Worm (Caenorhabditis elegans) whole organism, mixed stage, embryonic: Measurements from ENCODE around the gene sftb-6.
"Not testable (repeated sequence)": the region's sequence is repeated elsewhere in the genome, so short reads cannot be mapped to it uniquely, and the experiment has no call there.

Experiments used
- bed-3 ChIP-seq: fragments of 200-800 bp; sonication (Bioruptor generic); optimal IDR thresholded peaks from 3 replicates; lab custom pipeline; 2018; ENCODE audit warnings: mild to moderate bottlenecking, missing genetic modification characterization, moderate library complexity, missing compliant biosample characterization
- blmp-1 ChIP-seq: fragments of 150-350 bp; optimal IDR thresholded peaks from 2 replicates; lab custom pipeline; 2014; ENCODE audit warnings: missing biosample characterization, missing genetic modification characterization
- ceh-39 ChIP-seq: fragments of 150-350 bp; optimal IDR thresholded peaks from 2 replicates; lab custom pipeline; 2014; ENCODE audit warnings: missing biosample characterization, missing genetic modification characterization
- ceh-43 ChIP-seq: fragments of 200-800 bp; sonication (Bioruptor generic); optimal IDR thresholded peaks from 2 replicates; lab custom pipeline; 2018; ENCODE audit warnings: mild to moderate bottlenecking, missing genetic modification characterization, moderate library complexity, missing compliant biosample characterization
- ceh-83 ChIP-seq: fragments of 200-800 bp; sonication (Bioruptor generic); optimal IDR thresholded peaks from 2 replicates; lab custom pipeline; 2018; ENCODE audit warnings: mild to moderate bottlenecking, missing genetic modification characterization, missing compliant biosample characterization
- ces-1 ChIP-seq: fragments of 150-350 bp; optimal IDR thresholded peaks from 2 replicates; lab custom pipeline; 2014; ENCODE audit warnings: missing biosample characterization, missing genetic modification reagents, missing genetic modification characterization
- cnd-1 ChIP-seq: fragments of 200-800 bp; sonication (Bioruptor generic); optimal IDR thresholded peaks from 2 replicates; lab custom pipeline; 2018; ENCODE audit warnings: mild to moderate bottlenecking, missing genetic modification characterization, missing compliant biosample characterization
- elt-1 ChIP-seq: sonication (generic microtip); optimal IDR thresholded peaks from 2 replicates; lab custom pipeline; 2017; ENCODE audit warnings: missing genetic modification characterization, mild to moderate bottlenecking, missing compliant biosample characterization, antibody characterized with exemption, moderate library complexity, borderline replicate concordance; ENCODE audit not compliant: insufficient read depth
- elt-3 ChIP-seq: fragments of 150-350 bp; optimal IDR thresholded peaks from 2 replicates; lab custom pipeline; 2014; ENCODE audit warnings: missing biosample characterization, missing genetic modification characterization
- flh-1 ChIP-seq: fragments of 200-800 bp; sonication (Bioruptor generic); optimal IDR thresholded peaks from 2 replicates; lab custom pipeline; 2018; ENCODE audit warnings: mild to moderate bottlenecking, missing genetic modification characterization, moderate library complexity, missing compliant biosample characterization
- ham-2 ChIP-seq: fragments of 200-800 bp; sonication (Bioruptor generic); optimal IDR thresholded peaks from 2 replicates; lab custom pipeline; 2018; ENCODE audit warnings: mild to moderate bottlenecking, missing genetic modification characterization, missing compliant biosample characterization
- hlh-1 ChIP-seq: fragments of 150-350 bp; optimal IDR thresholded peaks from 2 replicates; lab custom pipeline; 2014; ENCODE audit warnings: missing biosample characterization, missing genetic modification reagents, missing genetic modification characterization
- lsy-2 ChIP-seq: fragments of 150-350 bp; optimal IDR thresholded peaks from 2 replicates; lab custom pipeline; 2014; ENCODE audit warnings: missing biosample characterization, missing genetic modification characterization
- mab-5 ChIP-seq: fragments of 150-350 bp; optimal IDR thresholded peaks from 2 replicates; lab custom pipeline; 2014; ENCODE audit warnings: missing biosample characterization, missing genetic modification characterization
- mep-1 ChIP-seq: fragments of 150-350 bp; optimal IDR thresholded peaks from 2 replicates; lab custom pipeline; 2017; ENCODE audit warnings: missing biosample characterization, missing genetic modification reagents, missing genetic modification characterization, inconsistent platforms
- mls-2 ChIP-seq: sonication (generic microtip); optimal IDR thresholded peaks from 2 replicates; lab custom pipeline; 2016; ENCODE audit warnings: mild to moderate bottlenecking, missing genetic modification characterization, moderate library complexity, missing compliant biosample characterization
- nhr-12 ChIP-seq: fragments of 150-350 bp; optimal IDR thresholded peaks from 2 replicates; lab custom pipeline; 2014; ENCODE audit warnings: missing biosample characterization, missing genetic modification characterization
- nhr-2 ChIP-seq: fragments of 150-350 bp; optimal IDR thresholded peaks from 2 replicates; lab custom pipeline; 2014; ENCODE audit warnings: missing biosample characterization, missing genetic modification characterization
- nhr-237 ChIP-seq: fragments of 150-350 bp; optimal IDR thresholded peaks from 2 replicates; lab custom pipeline; 2014; ENCODE audit warnings: missing biosample characterization, missing genetic modification characterization
- nhr-76 ChIP-seq: sonication (generic microtip); optimal IDR thresholded peaks from 2 replicates; lab custom pipeline; 2017; ENCODE audit warnings: missing biosample characterization, missing genetic modification characterization
- pha-4 ChIP-seq: fragments of 150-350 bp; optimal IDR thresholded peaks from 2 replicates; lab custom pipeline; 2018; ENCODE audit warnings: missing biosample characterization, missing genetic modification reagents, missing genetic modification characterization
- sem-2 ChIP-seq: fragments of 200-800 bp; sonication (Bioruptor generic); optimal IDR thresholded peaks from 2 replicates; lab custom pipeline; 2018; ENCODE audit warnings: mild to moderate bottlenecking, missing genetic modification characterization, missing compliant biosample characterization
- snpc-4 ChIP-seq: fragments of 150-350 bp; optimal IDR thresholded peaks from 2 replicates; lab custom pipeline; 2014; ENCODE audit warnings: missing biosample characterization, missing genetic modification characterization
- sptf-1 ChIP-seq: sonication (generic microtip); optimal IDR thresholded peaks from 2 replicates; lab custom pipeline; 2017; ENCODE audit warnings: mild to moderate bottlenecking, missing genetic modification characterization, moderate library complexity, missing compliant biosample characterization
- tbx-8 ChIP-seq: fragments of 200-800 bp; sonication (Bioruptor generic); optimal IDR thresholded peaks from 2 replicates; lab custom pipeline; 2018; ENCODE audit warnings: mild to moderate bottlenecking, missing genetic modification characterization, moderate library complexity, missing compliant biosample characterization
- unc-120 ChIP-seq: sonication (generic microtip); optimal IDR thresholded peaks from 2 replicates; lab custom pipeline; 2017; ENCODE audit warnings: missing genetic modification characterization, missing compliant biosample characterization; ENCODE audit not compliant: poor library complexity, severe bottlenecking
- unc-39 ChIP-seq: fragments of 150-350 bp; optimal IDR thresholded peaks from 2 replicates; lab custom pipeline; 2014; ENCODE audit warnings: missing biosample characterization, missing genetic modification characterization
- unc-62 ChIP-seq: fragments of 150-350 bp; optimal IDR thresholded peaks from 2 replicates; lab custom pipeline; 2014; ENCODE audit warnings: missing biosample characterization, missing genetic modification reagents, missing genetic modification characterization
- zip-8 ChIP-seq: fragments of 150-350 bp; optimal IDR thresholded peaks from 2 replicates; lab custom pipeline; 2014; ENCODE audit warnings: missing biosample characterization, missing genetic modification characterization
- ztf-11 ChIP-seq: fragments of 150-350 bp; optimal IDR thresholded peaks from 2 replicates; lab custom pipeline; 2014; ENCODE audit warnings: missing biosample characterization, missing genetic modification characterization

sftb-6 gene

DNA sequence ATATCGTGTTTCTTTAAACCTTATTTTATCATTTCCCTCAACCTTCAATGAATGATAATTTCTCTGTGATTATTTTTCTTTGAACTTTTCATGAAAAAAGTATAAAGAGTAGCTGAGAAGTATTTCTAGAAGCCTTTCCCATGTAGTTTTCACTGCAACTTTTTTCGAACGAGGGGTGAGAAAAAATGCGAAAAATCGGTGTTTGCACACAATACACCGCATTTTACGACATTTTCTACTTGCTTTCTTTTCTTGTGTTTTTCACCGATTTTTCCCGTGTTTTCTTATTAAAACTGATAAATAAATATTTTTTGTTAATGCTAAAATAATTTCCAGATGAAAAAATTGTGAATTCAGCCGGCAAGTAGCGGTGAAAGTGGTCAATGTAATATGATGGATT lies 690 bp downstream of the sftb-6 start, which contains the start of gene C50D2.10:
C50D2.10 (plus strand) TSS at position 245 of the 400 bp plus-strand sequence.
- not testable (repeated sequence) for TF ChIP-seq sptf-1 (tag; lab: Kevin White, UChicago); ham-2; unc-120

DNA sequence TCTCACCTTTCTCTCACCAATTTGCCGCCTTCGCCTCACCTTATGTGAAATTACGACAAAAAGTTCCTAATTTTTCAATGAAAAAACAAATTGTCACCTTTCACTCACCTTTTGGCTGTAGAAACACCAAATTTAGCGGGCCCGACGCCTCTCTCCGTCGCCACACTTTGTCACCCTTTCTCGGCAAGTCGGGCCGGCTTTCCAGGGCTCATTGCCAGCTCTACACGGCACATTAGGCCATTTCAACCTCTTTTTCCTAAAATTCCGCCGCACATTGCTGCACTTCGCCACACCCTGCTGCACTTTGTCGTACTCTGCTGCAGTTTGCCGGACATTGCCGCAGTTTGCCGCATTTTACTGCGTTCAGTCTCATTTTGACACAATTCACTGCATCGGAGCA lies 3.0 kb downstream of the sftb-6 start:
- peak; percentile 6 for TF ChIP-seq ceh-83
- TF ChIP-seq zip-8 (tag; lab: Kevin White, UChicago) = no peak
- no peak for TF ChIP-seq mab-5

DNA sequence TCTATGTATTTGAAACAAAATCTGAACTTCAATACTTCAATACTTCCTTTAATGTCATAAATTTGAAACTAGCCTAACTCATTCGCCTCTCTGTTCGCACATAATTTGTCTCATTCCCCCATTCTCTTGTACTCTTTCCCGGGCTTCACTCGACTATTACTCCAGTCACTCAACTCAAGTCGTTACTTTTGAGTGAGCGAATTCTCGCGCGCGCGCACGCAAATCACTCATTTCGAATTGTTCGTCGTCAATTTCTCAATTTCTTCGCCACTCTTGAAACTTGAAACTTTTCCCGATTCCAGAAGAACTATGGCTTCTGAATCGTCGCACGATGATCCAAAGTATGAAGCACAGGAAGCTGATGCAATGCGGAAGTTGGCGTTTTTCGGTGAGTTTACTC lies 6.0 kb downstream of the sftb-6 start, which contains the start of gene col-68:
col-68 (plus strand) TSS at position 301 of the 400 bp plus-strand sequence.
- TF ChIP-seq ztf-11 = no peak
- TF ChIP-seq nhr-12 (tag; lab: Kevin White, UChicago) = no peak
- TF ChIP-seq cnd-1 (tag; lab: Kevin White, UChicago) = no peak
- TF ChIP-seq blmp-1 (tag; lab: Kevin White, UChicago) = no peak
- no peak for TF ChIP-seq unc-39 (tag; lab: Kevin White, UChicago)
- TF ChIP-seq mls-2 (tag; lab: Kevin White, UChicago) = no peak
- TF ChIP-seq hlh-1 = no peak
- no peak for TF ChIP-seq ham-2
- no peak for TF ChIP-seq zip-8 (tag; lab: Kevin White, UChicago)
- TF ChIP-seq unc-120 = no peak
- TF ChIP-seq lsy-2 = no peak
- TF ChIP-seq ceh-43 = no peak
- TF ChIP-seq ceh-39 (tag; lab: Kevin White, UChicago) = no peak
- no peak for TF ChIP-seq flh-1 (GFP tag; lab: Kevin White, UChicago)
- TF ChIP-seq pha-4 (tag; lab: Kevin White, UChicago) = no peak
- no peak for TF ChIP-seq mab-5
- TF ChIP-seq ces-1 = no peak

DNA sequence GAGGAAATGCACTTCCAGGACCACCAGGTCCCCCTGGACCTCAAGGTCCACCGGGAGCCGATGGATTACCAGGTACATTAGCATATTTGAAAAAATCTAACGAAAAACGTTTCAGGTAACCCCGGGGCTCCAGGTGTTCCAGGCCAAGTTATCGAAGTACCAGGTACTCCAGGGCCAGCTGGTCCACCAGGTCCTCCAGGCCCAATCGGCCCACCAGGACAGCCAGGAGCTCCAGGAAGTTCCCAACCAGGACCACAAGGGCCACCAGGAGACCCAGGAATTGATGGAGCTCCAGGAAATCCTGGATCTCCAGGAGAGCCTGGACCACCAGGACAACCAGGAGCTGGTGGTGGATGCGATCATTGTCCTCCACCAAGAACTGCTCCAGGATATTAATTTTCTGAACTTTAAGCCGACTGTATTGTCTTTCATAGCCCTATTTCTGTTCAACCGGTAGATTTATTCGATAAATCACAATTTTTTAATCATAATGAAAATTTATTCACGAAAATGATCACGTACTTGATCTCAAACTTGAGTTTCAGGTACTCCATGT lies 7.2 kb downstream of the sftb-6 start:
- TF ChIP-seq sem-2 (GFP tag; lab: Kevin White, UChicago) (no peak), ztf-11 (no peak), ceh-83 (no peak), nhr-2 (tag; lab: Kevin White, UChicago) (no peak), snpc-4 (tag; lab: Kevin White, UChicago) (no peak), hlh-1 (no peak), elt-3 (tag; lab: Kevin White, UChicago) (no peak), nhr-237 (tag; lab: Kevin White, UChicago) (no peak), unc-120 (no peak), nhr-12 (tag; lab: Kevin White, UChicago) (no peak), ceh-43 (no peak)
- TF ChIP-seq, all 35 proteins: peak for 0

DNA sequence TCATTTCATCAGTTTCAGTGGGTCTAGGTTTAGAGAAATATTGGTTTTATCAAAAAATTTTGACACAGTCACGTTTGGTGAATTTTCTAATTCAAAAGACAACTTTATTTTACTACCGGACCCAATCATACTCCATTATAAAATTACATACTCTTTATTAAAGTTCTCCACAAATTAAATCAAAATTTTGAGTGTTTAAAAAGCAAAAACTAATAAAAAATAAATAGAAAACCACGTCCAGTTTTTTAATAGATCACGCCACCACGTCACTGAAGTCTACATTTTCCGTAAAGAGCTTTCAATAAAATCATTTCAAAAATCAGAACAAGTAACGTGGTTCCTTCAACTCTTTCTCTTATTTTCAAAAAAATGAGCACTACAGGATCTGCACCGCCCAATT lies 7.7 kb downstream of the sftb-6 start, which contains the start of gene txt-1:
txt-1 (plus strand) TSS at position 301 of the 400 bp plus-strand sequence.
- TF ChIP-seq nhr-76 (tag; lab: Kevin White, UChicago) (no peak), unc-62 (GFP tag; lab: Kevin White, UChicago) (no peak), tbx-8 (no peak), hlh-1 (no peak), elt-1 (tag; lab: Kevin White, UChicago) (no peak), unc-120 (no peak), ceh-83 (no peak), elt-3 (tag; lab: Kevin White, UChicago) (no peak), pha-4 (tag; lab: Kevin White, UChicago) (no peak), mep-1 (tag; lab: Kevin White, UChicago) (no peak), nhr-237 (tag; lab: Kevin White, UChicago) (no peak), flh-1 (GFP tag; lab: Kevin White, UChicago) (no peak), bed-3 (GFP tag; lab: Kevin White, UChicago) (no peak), unc-39 (tag; lab: Kevin White, UChicago) (no peak)
- TF ChIP-seq, all 35 proteins: peak for 0

DNA sequence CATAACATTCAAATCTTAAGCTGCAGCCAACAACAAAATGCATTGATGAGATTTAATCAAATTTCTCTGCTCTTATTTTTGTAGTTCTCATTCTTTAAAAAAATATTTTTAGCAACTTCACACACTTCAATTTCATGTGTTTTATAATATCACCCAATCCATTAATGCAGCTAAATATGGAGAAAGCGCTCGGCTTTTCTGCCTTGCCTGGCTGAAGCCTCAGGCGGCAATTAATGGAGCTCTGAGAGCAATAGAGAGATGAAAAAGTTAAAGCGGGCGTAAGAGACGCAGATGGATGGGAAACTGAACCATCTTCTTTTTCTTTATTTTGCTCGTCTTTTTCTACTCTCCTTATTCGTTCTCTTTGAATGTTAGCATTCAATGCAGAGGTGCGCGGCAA lies 9.5 kb downstream of the sftb-6 start:
- TF ChIP-seq nhr-237 (tag; lab: Kevin White, UChicago) = no peak
- no peak for TF ChIP-seq sptf-1 (tag; lab: Kevin White, UChicago)
- no peak for TF ChIP-seq ceh-43
- TF ChIP-seq mls-2 (tag; lab: Kevin White, UChicago) = peak; percentile 4
- TF ChIP-seq ces-1 = peak; percentile 67
- TF ChIP-seq, all 35 proteins: peak for 2
